Fruit fly (Drosophila melanogaster) whole organism, embryonic: ENCODE results near the gene sad.

Experiments
- Abd-B ChIP-seq: fragments of 200-800 bp; sonication (Bioruptor generic); optimal IDR thresholded peaks from 2 replicates; lab custom pipeline; 2018; ENCODE audit warnings: missing biosample characterization, mild to moderate bottlenecking, missing genetic modification characterization, moderate library complexity
- Antp ChIP-seq: fragments of 200-800 bp; sonication (Bioruptor generic); optimal IDR thresholded peaks from 3 replicates; lab custom pipeline; 2016; ENCODE audit warnings: missing biosample characterization, missing genetic modification characterization
- Asciz ChIP-seq: fragments of 200-800 bp; sonication (Bioruptor generic); optimal IDR thresholded peaks from 2 replicates; lab custom pipeline; 2017; ENCODE audit warnings: missing biosample characterization, mild to moderate bottlenecking, missing genetic modification characterization, missing genetic modification reagents
- BEAF-32 ChIP-seq: fragments of 200-800 bp; sonication (Bioruptor generic); optimal IDR thresholded peaks from 3 replicates; lab custom pipeline; 2017; ENCODE audit warnings: missing biosample characterization, missing genetic modification characterization, mild to moderate bottlenecking, moderate library complexity, missing genetic modification reagents
- CG10147 ChIP-seq: fragments of 200-800 bp; sonication (Bioruptor generic); optimal IDR thresholded peaks from 2 replicates; lab custom pipeline; 2019; ENCODE audit warnings: missing biosample characterization, mild to moderate bottlenecking, missing genetic modification characterization, moderate library complexity
- CG10274 ChIP-seq: fragments of 200-800 bp; sonication (Bioruptor generic); optimal IDR thresholded peaks from 3 replicates; lab custom pipeline; 2017; ENCODE audit warnings: missing biosample characterization, mild to moderate bottlenecking, missing genetic modification characterization
- CG12236 ChIP-seq: fragments of 200-800 bp; sonication (Bioruptor generic); optimal IDR thresholded peaks from 2 replicates; lab custom pipeline; 2016; ENCODE audit warnings: missing biosample characterization, missing genetic modification characterization
- CG12299 ChIP-seq: fragments of 200-800 bp; sonication (Bioruptor generic); optimal IDR thresholded peaks from 2 replicates; lab custom pipeline; 2018; ENCODE audit warnings: missing biosample characterization, mild to moderate bottlenecking, missing genetic modification characterization
- CG12744 ChIP-seq: fragments of 200-800 bp; sonication (Bioruptor generic); optimal IDR thresholded peaks from 2 replicates; lab custom pipeline; 2016; ENCODE audit warnings: missing biosample characterization, missing genetic modification characterization
- CG14014 ChIP-seq: fragments of 200-800 bp; sonication (Bioruptor generic); IDR thresholded peaks from 2 replicates; pipeline ENCODE4 v1.3.6; 2022; ENCODE audit warnings: missing biosample characterization, missing genetic modification characterization
- CG14860 ChIP-seq: fragments of 200-800 bp; sonication (Bioruptor generic); IDR thresholded peaks from 3 replicates; pipeline ENCODE4 v1.3.6; 2022; ENCODE audit warnings: missing biosample characterization, missing genetic modification characterization; ENCODE audit not compliant: partially characterized antibody
- CG15479 ChIP-seq: fragments of 200-800 bp; sonication (Bioruptor generic); optimal IDR thresholded peaks from 3 replicates; lab custom pipeline; 2019; ENCODE audit warnings: missing biosample characterization, mild to moderate bottlenecking, missing genetic modification characterization, moderate library complexity
- CG1832 ChIP-seq: fragments of 200-800 bp; sonication (Bioruptor generic); optimal IDR thresholded peaks from 2 replicates; lab custom pipeline; 2017; ENCODE audit warnings: missing biosample characterization, mild to moderate bottlenecking, missing genetic modification characterization, inconsistent platforms
- CG18764 ChIP-seq: fragments of 200-800 bp; sonication (Bioruptor generic); optimal IDR thresholded peaks from 3 replicates; lab custom pipeline; 2016; ENCODE audit warnings: missing biosample characterization, missing genetic modification characterization
- CG2120 ChIP-seq: fragments of 200-800 bp; sonication (Bioruptor generic); optimal IDR thresholded peaks from 3 replicates; lab custom pipeline; 2016; ENCODE audit warnings: missing biosample characterization, missing genetic modification characterization
- CG2875 ChIP-seq: fragments of 200-800 bp; sonication (Bioruptor generic); optimal IDR thresholded peaks from 2 replicates; lab custom pipeline; 2017; ENCODE audit warnings: missing biosample characterization, mild to moderate bottlenecking, missing genetic modification characterization, missing genetic modification reagents
- CG33213 ChIP-seq: fragments of 200-800 bp; sonication (Bioruptor generic); optimal IDR thresholded peaks from 3 replicates; lab custom pipeline; 2016; ENCODE audit warnings: missing biosample characterization, missing genetic modification characterization
- CG4360 ChIP-seq: fragments of 200-800 bp; sonication (Bioruptor generic); IDR thresholded peaks from 2 replicates; pipeline ENCODE4 v1.3.6; 2022; ENCODE audit warnings: missing biosample characterization, missing genetic modification characterization
- CG6654 ChIP-seq: fragments of 200-800 bp; sonication (Bioruptor generic); optimal IDR thresholded peaks from 2 replicates; lab custom pipeline; 2017; ENCODE audit warnings: missing biosample characterization, mild to moderate bottlenecking, missing genetic modification characterization
- CG6854 ChIP-seq: fragments of 200-800 bp; sonication (Bioruptor generic); optimal IDR thresholded peaks from 3 replicates; lab custom pipeline; 2017; ENCODE audit warnings: missing biosample characterization, mild to moderate bottlenecking, missing genetic modification characterization
- CG7357 ChIP-seq: fragments of 200-800 bp; sonication (Bioruptor generic); IDR thresholded peaks from 3 replicates; pipeline ENCODE4 v1.3.6; 2022; ENCODE audit warnings: missing biosample characterization, missing genetic modification characterization
- CG7963 ChIP-seq: fragments of 200-800 bp; sonication (Bioruptor generic); IDR thresholded peaks from 3 replicates; pipeline ENCODE4 v1.3.6; 2022; ENCODE audit warnings: missing biosample characterization, missing genetic modification characterization; ENCODE audit not compliant: partially characterized antibody
- CkIIα-i1 ChIP-seq: fragments of 200-800 bp; sonication (Bioruptor generic); IDR thresholded peaks from 2 replicates; pipeline ENCODE4 v1.3.6; 2022; ENCODE audit warnings: missing biosample characterization, missing genetic modification characterization
- D ChIP-seq, 2 experiments: fragments of 200-800 bp in 1 of 2; fragments of >200 bp in 1 of 2; sonication (Bioruptor generic) in 1 of 2; optimal IDR thresholded peaks; 2 replicates in 1 of 2; 3 replicates in 1 of 2; lab custom pipeline; 2017; ENCODE audit warnings: mild to moderate bottlenecking in 1 of 2, missing biosample characterization in 1 of 2, missing genetic modification characterization in 1 of 2, missing genetic modification reagents in 1 of 2
- H2.0 ChIP-seq: fragments of 200-800 bp; sonication (Bioruptor generic); IDR thresholded peaks from 2 replicates; pipeline ENCODE4 v1.3.6; 2022; ENCODE audit warnings: missing biosample characterization, missing genetic modification characterization
- MTF-1 ChIP-seq: fragments of 200-800 bp; sonication (Bioruptor generic); optimal IDR thresholded peaks from 2 replicates; lab custom pipeline; 2018; ENCODE audit warnings: missing biosample characterization, mild to moderate bottlenecking, missing genetic modification characterization, borderline replicate concordance
- Max ChIP-seq: fragments of 200-800 bp; sonication (Bioruptor generic); optimal IDR thresholded peaks from 2 replicates; lab custom pipeline; 2016; ENCODE audit warnings: missing biosample characterization, mild to moderate bottlenecking, missing genetic modification characterization
- Meics ChIP-seq: fragments of 200-800 bp; sonication (Bioruptor generic); optimal IDR thresholded peaks from 2 replicates; lab custom pipeline; 2017; ENCODE audit warnings: missing biosample characterization, mild to moderate bottlenecking, missing genetic modification characterization
- Nf-YC ChIP-seq: fragments of 200-800 bp; optimal IDR thresholded peaks from 3 replicates; lab custom pipeline; 2019; ENCODE audit warnings: missing biosample characterization, mild to moderate bottlenecking, missing genetic modification characterization, moderate library complexity
- Pdp1 ChIP-seq, 2 experiments: fragments of 200-800 bp; sonication (Bioruptor generic); optimal IDR thresholded peaks; 3 replicates each; lab custom pipeline; 2016; ENCODE audit warnings: missing biosample characterization in 2 of 2, missing genetic modification characterization in 2 of 2, mild to moderate bottlenecking in 1 of 2, moderate library complexity in 1 of 2
- btn ChIP-seq: fragments of 200-800 bp; sonication (Bioruptor generic); optimal IDR thresholded peaks from 2 replicates; lab custom pipeline; 2016; ENCODE audit warnings: missing biosample characterization, missing genetic modification characterization
- cg ChIP-seq: fragments of 200-800 bp; sonication (Bioruptor generic); optimal IDR thresholded peaks from 3 replicates; lab custom pipeline; 2019; ENCODE audit warnings: missing biosample characterization, mild to moderate bottlenecking, missing genetic modification characterization, moderate library complexity
- dm ChIP-seq: fragments of 200-800 bp; sonication (Bioruptor generic); optimal IDR thresholded peaks from 3 replicates; lab custom pipeline; 2016; ENCODE audit warnings: missing biosample characterization, missing genetic modification characterization
- dysf ChIP-seq: fragments of 200-800 bp; sonication (Bioruptor generic); IDR thresholded peaks from 3 replicates; pipeline ENCODE4 v1.3.6; 2022; ENCODE audit warnings: missing biosample characterization, missing genetic modification characterization
- fru ChIP-seq: fragments of >200 bp; optimal IDR thresholded peaks from 2 replicates; lab custom pipeline; 2017
- gce ChIP-seq: fragments of 200-800 bp; sonication (Bioruptor generic); IDR thresholded peaks from 3 replicates; pipeline ENCODE4 v1.3.6; 2022; ENCODE audit warnings: missing biosample characterization, missing genetic modification characterization
- gcm ChIP-seq: fragments of 200-800 bp; sonication (Bioruptor generic); optimal IDR thresholded peaks from 2 replicates; lab custom pipeline; 2019; ENCODE audit warnings: missing biosample characterization, mild to moderate bottlenecking, missing genetic modification characterization, moderate library complexity
- grau ChIP-seq: fragments of 200-800 bp; optimal IDR thresholded peaks from 3 replicates; lab custom pipeline; 2019; ENCODE audit warnings: missing biosample characterization, mild to moderate bottlenecking, missing genetic modification characterization, moderate library complexity
- lola ChIP-seq, 3 experiments: fragments of >200 bp in 2 of 3; fragments of 200-800 bp in 1 of 3; sonication (Bioruptor generic) in 1 of 3; optimal IDR thresholded peaks; 2 replicates each; lab custom pipeline; 2017 to 2019; ENCODE audit warnings: missing biosample characterization in 3 of 3, missing genetic modification characterization in 3 of 3, mild to moderate bottlenecking in 1 of 3, moderate library complexity in 1 of 3
- lov ChIP-seq, 2 experiments: fragments of 200-800 bp in 1 of 2; fragments of >200 bp in 1 of 2; sonication (Bioruptor generic) in 1 of 2; IDR thresholded peaks in 1 of 2; optimal IDR thresholded peaks in 1 of 2; 2 replicates in 1 of 2; 3 replicates in 1 of 2; pipeline versions ENCODE4 v1.3.6 to Lab custom; 2017 to 2022; ENCODE audit warnings: missing biosample characterization in 1 of 2, missing genetic modification characterization in 1 of 2
- prd ChIP-seq, 3 experiments: fragments of >200 bp in 2 of 3; fragments of 200-800 bp in 1 of 3; sonication (Bioruptor generic) in 1 of 3; optimal IDR thresholded peaks in 2 of 3; IDR thresholded peaks in 1 of 3; 2 replicates in 2 of 3; 3 replicates in 1 of 3; pipeline versions ENCODE4 v1.3.6 to Lab custom; 2017 to 2022; ENCODE audit warnings: missing biosample characterization in 1 of 3, missing genetic modification characterization in 1 of 3
- sc ChIP-seq, 3 experiments: fragments of >200 bp in 2 of 3; fragments of 200-800 bp in 1 of 3; sonication (Bioruptor generic) in 1 of 3; optimal IDR thresholded peaks; 2 replicates in 2 of 3; 3 replicates in 1 of 3; lab custom pipeline; 2017; ENCODE audit warnings: mild to moderate bottlenecking in 1 of 3, missing biosample characterization in 1 of 3, missing genetic modification characterization in 1 of 3, missing genetic modification reagents in 1 of 3
- slp2 ChIP-seq: fragments of 200-800 bp; sonication (Bioruptor generic); optimal IDR thresholded peaks from 2 replicates; lab custom pipeline; 2016; ENCODE audit warnings: missing biosample characterization, missing genetic modification characterization
- tx ChIP-seq: fragments of 200-800 bp; sonication (Bioruptor generic); optimal IDR thresholded peaks from 2 replicates; lab custom pipeline; 2016; ENCODE audit warnings: missing biosample characterization, missing genetic modification characterization
- vfl ChIP-seq: fragments of 200-800 bp; sonication (Bioruptor generic); optimal IDR thresholded peaks from 2 replicates; lab custom pipeline; 2016; ENCODE audit warnings: missing biosample characterization, missing genetic modification characterization

sad gene

DNA sequence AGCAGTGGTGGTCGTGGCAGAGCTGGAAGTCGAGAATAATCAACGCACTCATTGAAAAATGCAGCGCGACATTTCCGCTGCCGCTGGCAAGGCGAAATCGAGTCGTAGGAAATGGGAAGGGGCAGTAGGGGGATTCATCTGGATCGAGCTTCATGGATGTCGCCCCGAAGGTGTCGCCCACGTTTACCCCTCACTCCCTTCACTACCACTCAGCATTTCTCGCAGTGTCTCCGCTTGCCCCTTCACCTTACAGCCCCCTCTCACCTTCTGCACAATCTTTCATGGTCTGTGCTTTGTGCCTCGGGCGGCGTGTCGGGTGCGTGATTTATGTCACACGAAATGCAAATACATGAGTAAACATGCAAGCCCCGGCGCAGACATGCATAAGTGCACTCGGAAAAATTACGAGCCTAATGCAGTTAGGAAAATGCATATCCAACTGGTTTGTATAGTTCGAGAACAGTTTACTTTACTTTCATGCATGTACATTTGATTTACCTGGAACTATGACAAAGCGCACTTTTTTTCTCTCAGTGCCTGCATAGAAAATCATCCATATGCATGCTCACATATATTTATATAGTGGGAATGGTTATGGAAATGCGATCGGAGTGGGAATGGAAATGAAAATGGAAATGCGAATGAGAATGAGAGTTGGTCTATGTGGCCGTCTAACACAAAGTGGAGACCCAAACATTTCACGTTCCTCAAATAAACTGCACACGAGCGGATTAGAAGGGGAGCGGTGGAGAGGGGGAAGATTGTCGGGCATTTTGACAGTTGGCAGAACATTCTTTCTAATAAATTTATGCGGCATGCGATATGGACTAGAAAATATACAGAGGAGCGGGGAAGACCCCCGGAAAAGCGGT is 27.4 kb upstream of the sad start:
- TF ChIP-seq H2.0 (GFP tag; lab: Robert Waterston, UW) (peak; percentile 83), CG6854 (peak; percentile 40), Antp (GFP tag; lab: Kevin White, UChicago) (peak; percentile 95), vfl (peak; percentile 5), slp2 (peak; percentile 93), CG18764 (GFP tag; lab: Kevin White, UChicago) (peak; percentile 88), Max (GFP tag; lab: Kevin White, UChicago) (peak; percentile 84), CG1832 (GFP tag; lab: Kevin White, UChicago) (no peak), lola (GFP tag; optimal IDR thresholded peaks at IDR 0.05; lab: Kevin White, UChicago) (peak in 1 of 3 experiments; percentile 88), Pdp1 (GFP tag; optimal IDR thresholded peaks at IDR 0.05; lab: Kevin White, UChicago) (peak; percentile 91 to 93), Nf-YC (tag; lab: Kevin White, UChicago) (peak; percentile 25), cg (GFP tag; lab: Kevin White, UChicago) (peak; percentile 63), CG2875 (GFP tag; lab: Kevin White, UChicago) (peak; percentile 96), tx (GFP tag; lab: Kevin White, UChicago) (peak; percentile 80), CG12744 (GFP tag; lab: Kevin White, UChicago) (peak; percentile 25), btn (GFP tag; lab: Kevin White, UChicago) (peak; percentile 92), CG14860 (GFP tag; lab: Robert Waterston, UW) (no peak), CG12236 (GFP tag; lab: Kevin White, UChicago) (peak; percentile 82), CG4360 (GFP tag; lab: Robert Waterston, UW) (peak; percentile 78), CG15479 (GFP tag; lab: Kevin White, UChicago) (no peak), gcm (peak; percentile 86), MTF-1 (GFP tag; lab: Kevin White, UChicago) (peak; percentile 67), Meics (GFP tag; lab: Kevin White, UChicago) (peak; percentile 34), CG12299 (tag; lab: Kevin White, UChicago) (peak; percentile 87), BEAF-32 (GFP tag; lab: Kevin White, UChicago) (no peak), CG10274 (GFP tag; lab: Kevin White, UChicago) (peak; percentile 49), gce (peak; percentile 91; the same call in 2 of the 3 replicates), D (optimal IDR thresholded peaks at IDR 0.05; lab: Kevin White, UChicago) (no peak), D (GFP tag; optimal IDR thresholded peaks at IDR 0.05; lab: Kevin White, UChicago) (peak; percentile 96), Abd-B (GFP tag; lab: Kevin White, UChicago) (peak; percentile 88), CG10147 (GFP tag; lab: Kevin White, UChicago) (peak; percentile 59), lov (optimal IDR thresholded peaks at IDR 0.05; lab: Kevin White, UChicago) (no peak), lov (GFP tag; IDR thresholded peaks at IDR 0.05; lab: Robert Waterston, UW) (peak; percentile 94), fru (lab: Kevin White, UChicago) (no peak), sc (optimal IDR thresholded peaks at IDR 0.05; lab: Kevin White, UChicago) (no peak), sc (GFP tag; optimal IDR thresholded peaks at IDR 0.05; lab: Kevin White, UChicago) (peak; percentile 91), dm (GFP tag; lab: Kevin White, UChicago) (peak; percentile 81), grau (tag; lab: Kevin White, UChicago) (peak; percentile 82), CkIIα-i1 (no peak), CG6654 (GFP tag; lab: Kevin White, UChicago) (peak; percentile 78), CG7357 (GFP tag; lab: Robert Waterston, UW) (peak; percentile 83), dysf (GFP tag; lab: Robert Waterston, UW) (peak; percentile 87), CG14014 (GFP tag; lab: Robert Waterston, UW) (peak; percentile 37; the same call in 1 of the 2 replicates), CG7963 (GFP tag; lab: Robert Waterston, UW) (no peak), CG2120 (GFP tag; lab: Kevin White, UChicago) (no peak), prd (optimal IDR thresholded peaks at IDR 0.05; lab: Kevin White, UChicago) (no peak), prd (GFP tag; IDR thresholded peaks at IDR 0.05; lab: Robert Waterston, UW) (peak; percentile 95), Asciz (GFP tag; lab: Kevin White, UChicago) (peak; percentile 96), CG33213 (GFP tag; lab: Kevin White, UChicago) (peak; percentile 88)
